Fruit fly (Drosophila melanogaster) whole organism: Measurements from ENCODE around the gene CG17896.
A peak's percentile ranks its signal among the peaks of the same experiment; 100 is the strongest.

ENCODE experiments used
- CG8478 ChIP-seq: fragments of >200 bp; optimal IDR thresholded peaks from 2 replicates; lab custom pipeline; 2018; ENCODE audit warnings: inconsistent platforms
- Dll ChIP-seq: fragments of >200 bp; optimal IDR thresholded peaks from 2 replicates; lab custom pipeline; 2017
- EcR ChIP-seq, 2 experiments: fragments of >200 bp; optimal IDR thresholded peaks; 2 replicates each; lab custom pipeline; 2017; ENCODE audit warnings: missing biosample characterization in 2 of 2, missing genetic modification characterization in 2 of 2, missing genetic modification reagents in 2 of 2
- pan ChIP-seq: fragments of >200 bp; optimal IDR thresholded peaks from 2 replicates; lab custom pipeline; 2017
- psq ChIP-seq: fragments of >200 bp; optimal IDR thresholded peaks from 2 replicates; lab custom pipeline; 2017
- usp ChIP-seq: fragments of >200 bp; optimal IDR thresholded peaks from 2 replicates; lab custom pipeline; 2017; ENCODE audit warnings: missing biosample characterization, missing genetic modification characterization, mixed read lengths

CG17896 gene

DNA sequence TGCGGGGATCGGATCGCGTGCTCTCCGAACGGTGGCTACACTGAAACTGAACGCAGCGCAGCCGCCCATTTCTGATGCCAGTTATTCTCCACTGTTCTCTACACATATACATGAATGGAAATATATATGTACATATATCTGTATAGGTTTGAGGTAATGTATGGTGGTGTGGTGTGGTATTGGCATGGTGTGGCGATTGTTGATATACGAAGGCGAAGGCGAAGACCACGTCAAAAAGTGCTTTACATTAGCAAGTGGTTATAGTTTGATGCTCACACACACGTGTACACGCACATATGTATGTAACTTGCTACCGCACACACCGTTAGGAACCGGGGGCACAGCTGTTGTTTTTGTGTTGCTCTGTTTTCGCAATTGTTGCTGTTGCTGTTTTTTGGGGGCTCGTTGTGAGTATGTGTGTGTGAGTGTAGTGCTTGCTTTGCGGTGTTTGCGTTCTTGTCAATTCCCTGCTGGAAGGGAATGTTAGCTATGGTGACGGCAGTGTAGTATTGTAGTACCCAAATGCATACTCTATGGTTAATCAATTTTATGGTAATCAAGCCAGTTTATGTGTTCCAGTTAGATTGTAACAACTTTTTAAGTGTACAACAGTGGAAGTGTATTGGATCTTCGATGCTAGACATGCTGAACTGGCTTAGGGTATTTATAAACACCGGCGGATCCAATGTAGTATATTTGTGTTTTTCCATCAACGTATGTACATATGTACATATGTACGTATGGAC is at the start of gene CG17896:
Gene CG17896 (minus strand): TSS at position 51 of the 746 bp plus-strand sequence.
- TF ChIP-seq psq (lab: Kevin White, UChicago) (no peak), Dll (lab: Kevin White, UChicago) (no peak), EcR (GFP tag; optimal IDR thresholded peaks at IDR 0.05; lab: Kevin White, UChicago) (no peak), pan (lab: Kevin White, UChicago) (no peak), CG8478 (lab: Kevin White, UChicago) (no peak), usp (no peak)

DNA sequence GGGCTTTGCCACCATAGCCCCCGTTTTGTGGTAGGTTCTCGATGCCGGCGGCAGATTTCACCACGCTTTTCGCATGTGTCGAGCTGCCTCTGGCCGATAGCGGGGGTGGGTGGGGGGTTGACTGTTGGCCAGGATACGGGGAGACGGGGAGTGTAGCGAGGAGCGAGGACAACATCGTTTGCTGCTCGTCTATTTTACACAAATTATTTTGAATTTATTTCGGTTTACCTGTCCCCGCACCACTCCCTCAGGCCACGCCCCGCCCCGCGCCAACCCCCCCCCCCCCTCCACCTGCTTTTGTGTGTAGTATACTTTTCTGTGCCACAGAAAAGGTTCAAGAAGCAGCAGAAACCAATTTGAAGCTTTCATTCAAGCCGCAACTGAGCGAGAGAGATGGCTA is 48.8 kb upstream of the CG17896 start:
- TF ChIP-seq psq (lab: Kevin White, UChicago) (no peak), Dll (lab: Kevin White, UChicago) (no peak), usp (no peak), pan (lab: Kevin White, UChicago) (no peak), CG8478 (lab: Kevin White, UChicago) (no peak)

DNA sequence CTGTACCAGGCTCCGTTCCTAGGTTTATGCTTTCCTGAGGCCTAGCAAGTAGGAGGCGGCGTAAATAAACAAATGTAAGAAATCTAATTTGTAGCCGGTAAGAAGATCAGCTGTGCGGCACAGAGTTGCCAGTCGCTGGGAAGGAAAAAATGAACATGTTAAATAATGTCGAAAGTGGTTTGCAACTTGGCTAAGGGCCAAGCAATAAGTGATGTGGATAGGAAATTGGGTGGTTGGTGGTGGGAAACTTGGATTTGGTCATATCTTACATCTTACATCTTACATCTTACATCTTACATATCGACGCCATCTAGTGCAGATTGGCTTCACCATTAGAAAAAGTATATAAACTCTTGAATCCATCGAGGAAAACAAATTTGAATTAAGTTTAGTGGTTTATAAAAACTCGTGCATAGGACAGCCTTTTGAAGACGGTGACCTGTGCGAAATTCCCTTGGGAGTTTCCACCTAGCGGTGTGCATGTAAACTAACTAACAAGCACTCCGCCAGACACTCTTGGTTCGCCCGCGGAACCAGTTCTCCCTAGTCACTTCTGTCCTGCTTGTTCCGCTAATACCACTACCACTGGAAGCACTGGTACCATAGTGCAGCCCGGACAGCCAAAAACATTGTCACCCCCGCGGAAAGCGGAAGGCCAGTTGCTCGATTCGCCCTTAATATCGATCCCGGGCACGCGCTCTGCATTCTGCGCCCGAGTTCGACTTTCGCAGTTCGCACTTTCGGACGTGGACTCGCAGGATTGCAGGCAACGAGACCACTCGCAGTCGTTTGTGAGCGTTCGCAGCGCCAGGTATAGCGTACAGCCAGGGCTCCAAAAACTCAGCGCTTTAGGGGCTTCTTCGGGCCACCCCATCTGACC is 36.7 kb upstream of the CG17896 start, which contains the start of the genes CG4293 and Appl:
Gene CG4293 (minus strand): TSS at position 568 of the 880 bp plus-strand sequence.
Gene Appl (plus strand): TSS at position 778 of the 880 bp plus-strand sequence.
- TF ChIP-seq CG8478 (lab: Kevin White, UChicago) (no peak), Dll (lab: Kevin White, UChicago) (no peak), psq (lab: Kevin White, UChicago) (no peak), EcR (GFP tag; optimal IDR thresholded peaks at IDR 0.05; lab: Kevin White, UChicago) (no peak), usp (no peak), pan (lab: Kevin White, UChicago) (no peak)

DNA sequence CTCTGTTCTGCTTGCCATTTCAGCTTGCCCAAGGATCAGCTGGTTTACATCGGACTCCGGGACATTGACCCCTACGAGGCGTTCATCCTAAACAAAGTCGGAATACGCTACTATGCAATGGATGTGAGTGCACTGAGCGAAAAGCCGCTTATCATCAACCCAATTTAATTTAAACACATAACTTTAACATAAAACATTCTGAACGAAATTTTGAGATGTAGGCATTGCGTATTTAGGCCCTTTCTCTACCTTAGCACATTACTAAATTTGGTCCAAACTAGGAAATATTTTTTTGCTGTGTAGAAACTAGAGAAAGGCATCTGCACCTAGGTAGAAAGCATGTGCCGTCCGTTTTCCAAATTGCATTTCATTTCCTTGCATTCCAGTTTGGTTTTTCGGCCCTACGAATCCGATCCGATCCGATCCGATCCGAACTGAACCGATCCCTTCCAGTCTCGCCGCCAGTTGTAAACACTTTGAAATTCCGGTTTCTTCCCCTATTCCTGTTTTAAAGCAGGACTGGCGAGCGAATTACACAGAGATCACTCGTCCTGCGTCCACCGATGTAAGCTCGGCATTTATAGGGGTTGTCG is 33.3 kb upstream of the CG17896 start:
- TF ChIP-seq Dll (lab: Kevin White, UChicago) (no peak), pan (lab: Kevin White, UChicago) (no peak), CG8478 (lab: Kevin White, UChicago) (no peak), usp (no peak), psq (lab: Kevin White, UChicago) (no peak), EcR (GFP tag; optimal IDR thresholded peaks at IDR 0.05; lab: Kevin White, UChicago) (no peak)

DNA sequence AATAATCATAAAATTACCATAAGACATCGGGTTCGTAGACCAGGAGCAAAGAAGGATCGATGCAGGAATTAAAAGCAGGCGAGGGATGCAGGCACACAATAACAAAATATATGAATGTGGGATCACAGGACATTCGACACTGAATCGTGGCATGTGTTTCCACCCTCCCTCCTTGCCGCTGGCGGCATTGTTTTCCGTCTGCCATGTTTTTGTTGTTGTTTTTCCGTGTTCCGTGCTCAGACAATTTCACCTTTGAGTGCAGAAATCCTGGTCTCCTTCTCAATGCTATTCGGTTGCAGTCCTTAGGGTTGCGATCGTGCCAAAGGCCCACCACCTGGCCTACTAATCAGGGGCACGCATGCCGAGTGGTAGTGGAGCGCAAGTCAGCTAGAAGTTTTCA is 32.3 kb upstream of the CG17896 start:
- TF ChIP-seq pan (lab: Kevin White, UChicago) (no peak), CG8478 (lab: Kevin White, UChicago) (no peak), Dll (lab: Kevin White, UChicago) (no peak), psq (lab: Kevin White, UChicago) (no peak), EcR (GFP tag; optimal IDR thresholded peaks at IDR 0.05; lab: Kevin White, UChicago) (no peak), usp (no peak)

DNA sequence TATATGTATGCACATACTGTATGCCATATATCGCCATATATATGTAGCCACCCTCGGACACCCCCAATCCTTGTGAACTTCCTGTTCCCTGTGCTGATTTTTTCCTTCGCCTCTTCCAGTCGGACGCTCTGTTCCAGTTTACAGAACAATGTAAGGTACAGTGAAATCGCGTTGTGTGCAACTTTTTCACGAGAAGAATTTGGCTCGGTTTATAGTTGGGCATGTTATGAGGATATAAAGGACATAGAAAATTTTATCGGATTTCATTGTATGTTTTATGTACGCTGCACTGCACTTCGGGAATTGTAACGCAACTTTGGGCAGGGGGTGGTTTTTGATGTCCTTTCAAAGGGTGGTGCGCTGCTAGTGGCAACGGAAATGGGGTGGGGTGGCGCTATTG is 31.0 kb upstream of the CG17896 start:
- TF ChIP-seq Dll (lab: Kevin White, UChicago), result no peak
- no peak for TF ChIP-seq usp
- no peak for TF ChIP-seq CG8478 (lab: Kevin White, UChicago)
- TF ChIP-seq EcR (GFP tag; optimal IDR thresholded peaks at IDR 0.05; lab: Kevin White, UChicago), result no peak
- TF ChIP-seq pan (lab: Kevin White, UChicago), result no peak
- TF ChIP-seq psq (lab: Kevin White, UChicago), result no peak

DNA sequence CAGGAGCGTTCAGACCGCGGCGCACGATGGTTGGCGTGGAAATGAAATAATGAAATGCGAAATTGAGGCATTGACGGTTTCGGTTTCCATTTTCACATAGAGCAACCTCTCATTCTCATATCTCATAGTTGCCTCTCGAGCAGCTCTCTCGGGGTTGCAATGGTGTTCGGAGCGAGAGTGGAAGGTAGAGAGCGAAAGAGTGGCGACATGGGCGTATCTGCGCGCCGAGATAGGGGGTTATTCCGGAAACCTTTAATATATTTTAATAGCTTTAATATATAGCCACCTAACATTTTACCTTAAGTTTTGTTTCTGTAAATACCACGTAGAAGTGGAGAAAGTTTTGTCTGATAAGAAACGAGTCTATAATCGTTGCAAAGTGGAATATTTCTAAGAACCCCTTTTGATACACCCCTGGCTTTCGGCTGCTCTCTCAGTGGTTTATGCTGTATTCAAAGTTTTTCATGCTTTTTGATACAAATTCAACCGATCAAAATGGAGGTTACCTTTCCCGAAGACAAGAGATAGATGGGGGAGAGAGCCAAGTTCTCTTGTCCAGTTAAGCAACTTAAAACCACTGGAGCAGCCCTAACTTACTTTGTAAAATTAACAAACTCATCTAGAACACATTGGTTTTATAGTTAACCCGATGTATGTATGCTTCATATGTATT is 30.0 kb upstream of the CG17896 start, which contains the start of gene elav:
Gene elav (minus strand): TSS at position 48 of the 673 bp plus-strand sequence.
- TF ChIP-seq Dll (lab: Kevin White, UChicago) (peak; percentile 67), psq (lab: Kevin White, UChicago) (no peak)

DNA sequence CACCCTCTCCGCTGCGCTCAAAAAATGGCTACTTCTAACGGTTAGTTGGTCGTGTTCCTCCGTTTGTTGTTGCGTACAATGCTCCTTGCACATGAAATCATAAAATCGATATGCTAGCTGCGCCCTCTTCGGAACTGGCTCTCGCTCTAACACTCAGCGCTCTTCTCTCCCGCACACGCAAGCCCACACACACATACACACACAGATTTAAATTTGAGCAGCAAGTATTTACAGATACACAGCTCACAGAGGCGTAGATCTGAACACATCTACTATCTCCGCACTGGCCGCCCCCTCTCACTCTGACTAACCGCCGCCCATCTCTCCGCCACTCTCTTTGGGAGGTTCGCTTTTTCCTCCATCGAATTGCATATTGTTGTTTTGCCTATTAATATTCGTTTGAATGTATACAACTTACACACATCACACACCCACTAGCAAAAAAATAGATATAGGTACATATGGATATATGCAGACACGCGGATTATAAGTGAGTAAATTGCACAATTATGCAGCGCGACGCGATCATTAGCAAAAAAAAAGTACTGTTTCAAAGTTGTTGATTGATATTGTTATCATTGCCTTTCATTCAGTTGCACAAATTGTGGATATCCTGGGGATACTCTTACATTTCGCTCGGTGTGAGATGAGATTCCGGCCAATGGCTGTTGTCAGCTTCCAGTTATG is 29.2 kb upstream of the CG17896 start:
- TF ChIP-seq EcR (GFP tag; optimal IDR thresholded peaks at IDR 0.05; lab: Kevin White, UChicago) (peak in 1 of 2 experiments; percentile 63), Dll (lab: Kevin White, UChicago) (peak; percentile 44), CG8478 (lab: Kevin White, UChicago) (no peak)

DNA sequence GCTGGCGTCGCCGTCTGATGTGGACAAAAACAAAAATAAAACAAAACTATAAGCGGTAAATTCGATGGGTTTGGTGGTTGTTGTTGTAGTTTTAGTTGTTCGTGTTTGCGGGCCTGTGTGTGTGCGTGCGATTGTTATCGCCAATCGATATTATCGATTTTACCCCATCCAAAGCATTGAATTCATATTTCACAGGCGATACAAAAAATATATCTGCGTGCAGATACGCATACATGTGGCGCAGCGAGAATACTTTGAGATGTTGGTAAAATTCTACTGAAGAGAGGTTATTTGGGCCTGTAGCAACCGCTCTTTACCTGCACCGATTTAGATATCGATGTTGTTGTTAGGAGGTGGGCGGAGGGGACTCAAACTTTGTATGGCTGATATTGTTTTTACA is 28.4 kb upstream of the CG17896 start:
- no peak for TF ChIP-seq psq (lab: Kevin White, UChicago)
- no peak for TF ChIP-seq CG8478 (lab: Kevin White, UChicago)
- no peak for TF ChIP-seq EcR (GFP tag; optimal IDR thresholded peaks at IDR 0.05; lab: Kevin White, UChicago)
- TF ChIP-seq usp, result no peak

DNA sequence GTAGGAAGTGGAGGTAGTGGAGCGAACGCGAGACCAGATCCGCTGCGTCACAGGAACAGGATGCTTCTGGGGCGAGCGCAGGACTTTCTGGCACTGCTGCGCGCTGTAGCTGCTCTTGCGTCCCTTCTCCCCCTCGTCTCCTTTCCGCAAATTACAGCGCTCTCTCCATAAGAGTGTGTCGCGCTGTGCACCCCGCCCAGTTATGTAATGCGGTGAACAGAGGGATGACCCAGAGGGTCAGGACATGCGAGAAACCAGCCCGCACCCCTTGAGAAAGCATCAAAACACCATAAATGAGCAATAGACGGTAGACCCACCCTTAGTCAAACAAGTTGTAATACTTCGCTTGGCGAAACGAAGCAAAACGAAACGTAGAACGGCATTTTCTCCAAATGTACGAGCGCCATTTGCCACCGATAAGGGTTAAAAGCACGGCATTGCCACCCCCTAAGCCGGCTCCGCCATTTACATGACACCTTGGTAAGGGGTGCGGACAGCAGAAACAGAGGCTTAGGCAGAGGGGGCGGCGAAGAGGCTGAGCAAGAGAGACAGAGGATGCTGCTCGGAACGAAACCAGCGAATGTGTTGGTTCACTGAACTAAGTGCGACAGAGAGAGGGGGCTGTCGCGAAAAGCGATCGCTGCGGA is 27.0 kb upstream of the CG17896 start:
- no peak for TF ChIP-seq CG8478 (lab: Kevin White, UChicago)
- TF ChIP-seq psq (lab: Kevin White, UChicago), result no peak
- no peak for TF ChIP-seq pan (lab: Kevin White, UChicago)
- TF ChIP-seq EcR (GFP tag; optimal IDR thresholded peaks at IDR 0.05; lab: Kevin White, UChicago), result no peak
- no peak for TF ChIP-seq usp
- no peak for TF ChIP-seq Dll (lab: Kevin White, UChicago)
